Fruit fly (Drosophila melanogaster) whole organism, pupa: ENCODE data around the gene Diedel3.

Experiments
- CG17806 ChIP-seq: fragments of 200-800 bp; sonication (Bioruptor generic); optimal IDR thresholded peaks from 2 replicates; lab custom pipeline; 2018; ENCODE audit warnings: missing biosample characterization, mild to moderate bottlenecking, missing genetic modification characterization, moderate library complexity
- CG32121 ChIP-seq: fragments of 200-800 bp; sonication (Bioruptor generic); IDR thresholded peaks from 2 replicates; pipeline ENCODE4 v1.3.6; 2022; ENCODE audit warnings: missing biosample characterization, missing genetic modification characterization
- CG8301 ChIP-seq: fragments of 200-800 bp; sonication (Bioruptor generic); optimal IDR thresholded peaks from 2 replicates; lab custom pipeline; 2018; ENCODE audit warnings: missing biosample characterization, mild to moderate bottlenecking, missing genetic modification characterization
- D1 ChIP-seq: fragments of 200-800 bp; sonication (Bioruptor generic); optimal IDR thresholded peaks from 2 replicates; lab custom pipeline; 2018; ENCODE audit warnings: missing biosample characterization, mild to moderate bottlenecking, missing genetic modification characterization, moderate library complexity
- EcR ChIP-seq: fragments of 200-800 bp; sonication (Bioruptor generic); optimal IDR thresholded peaks from 3 replicates; lab custom pipeline; 2019; ENCODE audit warnings: missing biosample characterization, missing genetic modification characterization, mild to moderate bottlenecking, moderate library complexity, missing genetic modification reagents
- gl ChIP-seq: fragments of 200-800 bp; sonication (Bioruptor generic); optimal IDR thresholded peaks from 2 replicates; lab custom pipeline; 2018; ENCODE audit warnings: missing biosample characterization, mild to moderate bottlenecking, missing genetic modification characterization
- rn ChIP-seq: fragments of 200-800 bp; sonication (Bioruptor generic); IDR thresholded peaks from 2 replicates; pipeline ENCODE4 v1.3.6; 2022; ENCODE audit warnings: missing biosample characterization, missing genetic modification characterization

- TF ChIP-seq CG17806 (tag; lab: Kevin White, UChicago) = no peak
- TF ChIP-seq gl (tag; lab: Kevin White, UChicago) = no peak
- TF ChIP-seq CG32121 = no peak
- no peak for TF ChIP-seq CG8301 (tag; lab: Kevin White, UChicago)
- no peak for TF ChIP-seq rn (GFP tag; lab: Robert Waterston, UW)
- TF ChIP-seq D1 (tag; lab: Kevin White, UChicago) = no peak
- no peak for TF ChIP-seq EcR
Observed at dm6 chrX:19068873-19069272, 18.6 kb downstream of the Diedel3 start, which contains the start of gene CG34330.
